Worm (Caenorhabditis elegans): ENCODE results near the gene R01H2.2.

DNA sequence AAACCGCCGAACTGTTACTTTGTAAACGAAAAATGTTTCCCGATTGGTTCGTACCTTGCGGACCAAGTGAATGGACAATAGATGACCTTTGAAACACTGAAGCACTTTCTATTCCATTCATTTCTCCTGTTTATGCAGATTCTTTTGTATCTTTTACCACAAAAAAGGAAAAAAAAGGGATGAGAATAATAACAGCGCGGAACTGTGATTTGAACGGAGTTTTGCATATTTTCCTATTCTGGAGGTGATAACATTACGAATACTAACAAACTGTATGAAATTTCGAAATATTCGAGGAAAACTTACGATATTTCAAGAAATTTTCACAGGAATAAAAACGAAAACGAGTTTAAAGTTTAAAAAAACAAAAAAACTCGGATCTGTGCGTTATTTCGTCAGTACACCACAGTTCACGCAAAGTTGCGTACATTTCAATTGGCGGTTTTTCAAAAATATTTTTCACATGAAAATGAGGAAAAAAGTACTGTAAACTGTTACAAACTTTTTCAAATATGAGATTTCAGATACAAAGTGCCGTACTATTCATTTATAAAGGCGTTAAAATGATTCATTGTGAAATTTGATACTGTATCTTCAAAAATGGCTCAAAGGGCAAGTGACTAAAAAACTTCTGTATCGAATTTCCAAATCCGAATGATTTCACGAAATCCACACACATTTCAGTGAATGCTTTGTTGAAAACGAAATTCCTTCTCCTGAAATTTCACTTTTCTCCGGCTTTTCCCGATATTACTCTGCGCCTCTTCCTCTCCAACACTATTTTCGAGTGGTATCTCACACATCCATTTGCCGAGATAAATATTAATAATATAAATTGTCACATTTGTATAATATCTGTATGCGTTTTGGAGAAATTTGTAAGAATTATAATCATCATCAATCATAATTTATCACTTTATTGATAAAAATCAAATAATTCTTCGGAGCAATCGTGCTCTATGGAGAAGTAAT is 21.8 kb upstream of the R01H2.2 start:
- TF ChIP-seq pqm-1 (tag; optimal IDR thresholded peaks at IDR 0.05) (no peak), nfya-1 (tag; optimal IDR thresholded peaks at IDR 0.05; ENCODE audit: insufficient read depth) (no peak)
